Fruit fly (Drosophila melanogaster) whole organism: ENCODE measurements around the gene IFT52.
A peak's percentile ranks its signal among the peaks of the same experiment; 100 is the strongest.

Experiments used
- CG8478 ChIP-seq: fragments of >200 bp; optimal IDR thresholded peaks from 2 replicates; lab custom pipeline; 2018; ENCODE audit warnings: inconsistent platforms
- EcR ChIP-seq, 2 experiments: fragments of >200 bp; optimal IDR thresholded peaks; 2 replicates each; lab custom pipeline; 2017; ENCODE audit warnings: missing biosample characterization in 2 of 2, missing genetic modification characterization in 2 of 2, missing genetic modification reagents in 2 of 2
- pan ChIP-seq: fragments of >200 bp; optimal IDR thresholded peaks from 2 replicates; lab custom pipeline; 2017

- TF ChIP-seq pan (lab: Kevin White, UChicago) (peak; percentile 36), EcR (GFP tag; optimal IDR thresholded peaks at IDR 0.05; lab: Kevin White, UChicago) (no peak), CG8478 (no peak)
Observed at dm6 chr2L:6564955-6565354, 7.7 kb upstream of the IFT52 start.
